Worm (Caenorhabditis elegans) whole organism, L4 larva: ENCODE measurements around the gene C17H12.12.

Experiments used
- F37D6.2 ChIP-seq: sonication (generic microtip); optimal IDR thresholded peaks from 2 replicates; lab custom pipeline; 2016; ENCODE audit warnings: mild to moderate bottlenecking, missing genetic modification characterization, missing compliant biosample characterization
- F44E2.7 ChIP-seq: fragments of 200-800 bp; sonication (Bioruptor generic); IDR thresholded peaks from 2 replicates; pipeline ENCODE4 v2.1.2; 2022; ENCODE audit warnings: missing genetic modification characterization, missing compliant biosample characterization
- F49E8.2 ChIP-seq: sonication (generic microtip); optimal IDR thresholded peaks from 2 replicates; lab custom pipeline; 2016; ENCODE audit warnings: missing compliant biosample characterization, mild to moderate bottlenecking, missing genetic modification characterization, borderline replicate concordance
- R02D3.7 ChIP-seq: fragments of 150-350 bp; sonication (generic microtip); optimal IDR thresholded peaks from 3 replicates; lab custom pipeline; 2014; ENCODE audit warnings: missing biosample characterization, missing genetic modification characterization
- T20F7.1 ChIP-seq: fragments of 200-800 bp; sonication (Bioruptor generic); optimal IDR thresholded peaks from 2 replicates; lab custom pipeline; 2018; ENCODE audit warnings: mild to moderate bottlenecking, missing genetic modification characterization, missing compliant biosample characterization
- Y5F2A.4 ChIP-seq: fragments of 200-800 bp; sonication (Bioruptor generic); optimal IDR thresholded peaks from 2 replicates; lab custom pipeline; 2018; ENCODE audit warnings: mild to moderate bottlenecking, missing genetic modification characterization, missing compliant biosample characterization
- ZK546.5 ChIP-seq, 2 experiments: sonication (generic microtip); optimal IDR thresholded peaks; 2 replicates each; lab custom pipeline; 2017; ENCODE audit warnings: missing biosample characterization in 2 of 2, missing genetic modification characterization in 2 of 2
- aha-1 ChIP-seq: fragments of 150-350 bp; peaks from one replicate; lab custom pipeline; 2014; ENCODE audit warnings: missing biosample characterization, missing genetic modification characterization
- aly-2 ChIP-seq: sonication (generic microtip); optimal IDR thresholded peaks from 2 replicates; lab custom pipeline; 2018; ENCODE audit warnings: missing biosample characterization, missing genetic modification characterization
- ama-1 ChIP-seq: fragments of 150-350 bp; optimal IDR thresholded peaks from 2 replicates; lab custom pipeline; 2014; ENCODE audit warnings: inconsistent platforms, mixed read lengths
- ceh-20 ChIP-seq: fragments of 200-800 bp; sonication (Bioruptor generic); IDR thresholded peaks from 2 replicates; pipeline ENCODE4 v1.3.6; 2022; ENCODE audit warnings: missing genetic modification reagents, missing genetic modification characterization, missing compliant biosample characterization
- ceh-28 ChIP-seq: fragments of 150-350 bp; optimal IDR thresholded peaks from 2 replicates; lab custom pipeline; 2014; ENCODE audit warnings: missing biosample characterization, missing genetic modification reagents, missing genetic modification characterization
- ceh-32 ChIP-seq: sonication (generic microtip); optimal IDR thresholded peaks from 2 replicates; lab custom pipeline; 2016; ENCODE audit warnings: mild to moderate bottlenecking, missing genetic modification characterization, missing compliant biosample characterization; ENCODE audit not compliant: poor library complexity
- ceh-62 ChIP-seq: sonication (generic microtip); optimal IDR thresholded peaks from 2 replicates; lab custom pipeline; 2017; ENCODE audit warnings: missing biosample characterization, missing genetic modification characterization
- ces-1 ChIP-seq: fragments of 150-350 bp; sonication (generic microtip); optimal IDR thresholded peaks from 4 replicates; lab custom pipeline; 2014; ENCODE audit warnings: missing biosample characterization, missing genetic modification reagents, missing genetic modification characterization
- daf-19 ChIP-seq: fragments of 200-800 bp; sonication (Bioruptor generic); conservative IDR thresholded peaks from 2 replicates; pipeline ENCODE4 v1.3.6; 2022; ENCODE audit warnings: missing genetic modification characterization, missing compliant biosample characterization
- daf-8 ChIP-seq: fragments of 200-800 bp; sonication (Bioruptor generic); IDR thresholded peaks from 2 replicates; pipeline ENCODE4 v1.3.6; 2022; ENCODE audit warnings: missing genetic modification characterization, missing compliant biosample characterization
- dmd-8 ChIP-seq: fragments of 200-800 bp; sonication (Bioruptor generic); IDR thresholded peaks from 2 replicates; pipeline ENCODE4 v1.3.6; 2022; ENCODE audit warnings: missing genetic modification characterization, missing compliant biosample characterization
- dmd-9 ChIP-seq: fragments of 200-800 bp; sonication (Bioruptor generic); IDR thresholded peaks from 2 replicates; pipeline ENCODE4 v1.3.6; 2022; ENCODE audit warnings: missing genetic modification reagents, missing genetic modification characterization, missing compliant biosample characterization
- dpl-1 ChIP-seq: fragments of 150-350 bp; optimal IDR thresholded peaks from 2 replicates; lab custom pipeline; 2014; ENCODE audit warnings: missing biosample characterization, missing genetic modification reagents, missing genetic modification characterization
- duxl-1 ChIP-seq: sonication (generic microtip); optimal IDR thresholded peaks from 2 replicates; lab custom pipeline; 2016; ENCODE audit warnings: mild to moderate bottlenecking, missing genetic modification characterization, moderate library complexity, missing compliant biosample characterization; ENCODE audit not compliant: poor library complexity
- egl-27 ChIP-seq: sonication (generic microtip); optimal IDR thresholded peaks from 3 replicates; lab custom pipeline; 2017; ENCODE audit warnings: missing biosample characterization, missing genetic modification reagents, missing genetic modification characterization
- fkh-10 ChIP-seq: fragments of 150-350 bp; optimal IDR thresholded peaks from 2 replicates; lab custom pipeline; 2014; ENCODE audit warnings: missing biosample characterization, missing genetic modification reagents, missing genetic modification characterization
- fos-1 ChIP-seq: fragments of 150-350 bp; optimal IDR thresholded peaks from 2 replicates; lab custom pipeline; 2014; ENCODE audit warnings: missing biosample characterization, missing genetic modification characterization
- hif-1 ChIP-seq, 2 experiments: sonication (generic microtip); optimal IDR thresholded peaks; 2 replicates each; lab custom pipeline; 2016 to 2017; ENCODE audit warnings: missing compliant biosample characterization in 2 of 2, missing genetic modification characterization in 2 of 2, missing genetic modification reagents in 2 of 2, missing genotype in 2 of 2, mild to moderate bottlenecking in 1 of 2
- hlh-11 ChIP-seq: fragments of 200-800 bp; sonication (Bioruptor generic); optimal IDR thresholded peaks from 2 replicates; lab custom pipeline; 2018; ENCODE audit warnings: mild to moderate bottlenecking, missing genetic modification characterization, missing compliant biosample characterization
- hlh-30 ChIP-seq: sonication (generic microtip); optimal IDR thresholded peaks from 2 replicates; lab custom pipeline; 2017; ENCODE audit warnings: antibody characterized with exemption, mild to moderate bottlenecking, missing genetic modification characterization, missing compliant biosample characterization; ENCODE audit not compliant: insufficient read depth
- lin-1 ChIP-seq: fragments of 200-800 bp; sonication (Bioruptor generic); IDR thresholded peaks from 2 replicates; pipeline ENCODE4 v1.3.6; 2022; ENCODE audit warnings: missing genetic modification reagents, missing genetic modification characterization, missing compliant biosample characterization
- madf-5 ChIP-seq, 2 experiments: fragments of 200-800 bp; sonication (Bioruptor generic); IDR thresholded peaks; 2 replicates each; pipeline ENCODE4 v1.3.6; 2022; ENCODE audit warnings: missing compliant biosample characterization in 2 of 2, missing genetic modification characterization in 2 of 2
- mdl-1 ChIP-seq, 2 experiments: fragments of 150-350 bp in 1 of 2; sonication (generic microtip) in 1 of 2; optimal IDR thresholded peaks; 2 replicates each; lab custom pipeline; 2014 to 2017; ENCODE audit warnings: missing biosample characterization in 2 of 2, missing genetic modification characterization in 2 of 2
- mdt-29 ChIP-seq: fragments of 200-800 bp; sonication (Bioruptor generic); IDR thresholded peaks from 2 replicates; pipeline ENCODE4 v1.3.6; 2022; ENCODE audit warnings: missing genetic modification reagents, missing genetic modification characterization, missing compliant biosample characterization
- mep-1 ChIP-seq: fragments of 150-350 bp; sonication (generic microtip); optimal IDR thresholded peaks from 3 replicates; lab custom pipeline; 2014; ENCODE audit warnings: missing biosample characterization, missing genetic modification characterization
- mxl-2 ChIP-seq: fragments of 200-800 bp; sonication (Bioruptor generic); conservative IDR thresholded peaks from 2 replicates; pipeline ENCODE4 v1.3.6; 2022; ENCODE audit warnings: missing genetic modification reagents, missing genetic modification characterization, missing compliant biosample characterization
- nhr-10 ChIP-seq: fragments of 150-350 bp; optimal IDR thresholded peaks from 2 replicates; lab custom pipeline; 2014; ENCODE audit warnings: missing biosample characterization, missing genetic modification characterization
- nhr-102 ChIP-seq: sonication (generic microtip); optimal IDR thresholded peaks from 2 replicates; lab custom pipeline; 2016; ENCODE audit warnings: mild to moderate bottlenecking, missing genetic modification characterization, moderate library complexity, missing compliant biosample characterization
- nhr-11 ChIP-seq: fragments of 150-350 bp; optimal IDR thresholded peaks from 2 replicates; lab custom pipeline; 2014; ENCODE audit warnings: missing biosample characterization, missing genetic modification characterization
- nhr-237 ChIP-seq: sonication (generic microtip); optimal IDR thresholded peaks from 2 replicates; lab custom pipeline; 2017; ENCODE audit warnings: missing biosample characterization, missing genetic modification characterization
- nhr-28 ChIP-seq: fragments of 150-350 bp; optimal IDR thresholded peaks from 2 replicates; lab custom pipeline; 2014; ENCODE audit warnings: missing biosample characterization, missing genetic modification characterization
- nhr-41 ChIP-seq: fragments of 200-800 bp; sonication (Bioruptor generic); IDR thresholded peaks from 2 replicates; pipeline ENCODE4 v1.3.6; 2022; ENCODE audit warnings: missing genetic modification reagents, missing genetic modification characterization, missing compliant biosample characterization
- nhr-6 ChIP-seq: fragments of 150-350 bp; optimal IDR thresholded peaks from 2 replicates; lab custom pipeline; 2014; ENCODE audit warnings: missing biosample characterization, missing genetic modification characterization
- nhr-76 ChIP-seq: fragments of 150-350 bp; optimal IDR thresholded peaks from 2 replicates; lab custom pipeline; 2014; ENCODE audit warnings: missing biosample characterization, missing genetic modification characterization
- pha-4 ChIP-seq, 2 experiments: fragments of 150-350 bp in 1 of 2; fragments of 200-800 bp in 1 of 2; sonication (Bioruptor generic) in 1 of 2; IDR thresholded peaks in 1 of 2; optimal IDR thresholded peaks in 1 of 2; 2 replicates each; pipeline versions ENCODE4 v1.3.6 to Lab custom; 2014 to 2022; ENCODE audit warnings: missing genetic modification characterization in 2 of 2, missing genetic modification reagents in 2 of 2, missing biosample characterization in 1 of 2, missing compliant biosample characterization in 1 of 2
- pqm-1 ChIP-seq: sonication (generic microtip); optimal IDR thresholded peaks from 2 replicates; lab custom pipeline; 2017; ENCODE audit warnings: missing biosample characterization, missing genetic modification characterization
- set-16 ChIP-seq: fragments of 200-800 bp; sonication (Bioruptor generic); IDR thresholded peaks from 2 replicates; pipeline ENCODE4 v1.3.6; 2022; ENCODE audit warnings: missing genetic modification reagents, missing genetic modification characterization, missing compliant biosample characterization
- skn-1 ChIP-seq: fragments of 150-350 bp; optimal IDR thresholded peaks from 2 replicates; lab custom pipeline; 2014; ENCODE audit warnings: missing biosample characterization, missing genetic modification characterization
- tag-97 ChIP-seq: fragments of 200-800 bp; sonication (Bioruptor generic); IDR thresholded peaks from 2 replicates; pipeline ENCODE4 v1.3.6; 2022; ENCODE audit warnings: missing genetic modification characterization, missing compliant biosample characterization
- tra-1 ChIP-seq: fragments of 200-800 bp; sonication (Bioruptor generic); IDR thresholded peaks from 2 replicates; pipeline ENCODE4 v1.3.6; 2022; ENCODE audit warnings: missing genetic modification reagents, missing genetic modification characterization, missing compliant biosample characterization
- unc-39 ChIP-seq: sonication (generic microtip); optimal IDR thresholded peaks from 2 replicates; lab custom pipeline; 2017; ENCODE audit warnings: missing biosample characterization, missing genetic modification characterization
- zag-1 ChIP-seq: fragments of 150-350 bp; optimal IDR thresholded peaks from 2 replicates; lab custom pipeline; 2014; ENCODE audit warnings: missing biosample characterization, missing genetic modification characterization
- zfp-2 ChIP-seq: sonication (generic microtip); optimal IDR thresholded peaks from 2 replicates; lab custom pipeline; 2016; ENCODE audit warnings: mild to moderate bottlenecking, missing genetic modification characterization, missing compliant biosample characterization
- ztf-7 ChIP-seq: fragments of 150-350 bp; optimal IDR thresholded peaks from 2 replicates; lab custom pipeline; 2014; ENCODE audit warnings: missing biosample characterization, missing genetic modification characterization

C17H12.12 gene

DNA sequence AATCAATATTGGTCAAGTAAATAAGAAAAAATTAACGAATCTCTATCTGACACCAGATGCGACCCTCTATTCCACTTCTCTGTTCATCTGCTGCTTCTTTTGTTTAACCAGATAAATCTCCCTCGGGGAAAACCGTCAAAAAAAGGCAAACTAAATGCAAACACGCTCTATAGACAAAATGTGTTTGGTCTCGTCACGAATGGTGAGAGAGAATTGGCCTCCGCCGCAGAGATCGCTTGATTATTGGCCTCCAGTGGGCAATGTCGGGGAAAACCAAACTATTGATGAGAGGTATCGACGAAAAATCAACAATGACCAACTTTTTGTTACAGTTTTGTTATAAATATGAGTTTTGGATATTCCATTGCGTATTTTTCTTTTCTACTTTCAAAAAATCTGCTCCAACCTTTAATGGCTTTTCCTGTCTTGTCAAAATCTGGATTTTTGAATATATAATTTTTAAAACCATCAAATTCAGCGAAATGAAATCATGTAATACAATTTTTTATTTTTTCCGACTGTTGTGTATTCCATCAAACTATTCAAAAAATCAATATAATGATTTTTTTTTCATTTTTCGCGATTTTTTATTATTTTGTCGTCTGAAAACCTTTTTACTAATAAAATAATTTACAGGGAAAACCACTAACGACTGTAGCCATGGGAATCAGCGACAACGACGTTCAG, 5.1 kb upstream of the C17H12.12 start, which contains the start of the genes C17H12.2 and vha-8 (continued):
- no peak for TF ChIP-seq tag-97 (GFP tag; lab: Robert Waterston, UW)
- TF ChIP-seq unc-39 (tag; lab: Kevin White, UChicago): no peak
- TF ChIP-seq fkh-10 (GFP tag; lab: Kevin White, UChicago): peak; percentile 64
- no peak for TF ChIP-seq nhr-237 (tag; lab: Kevin White, UChicago)
- peak; percentile 44 for TF ChIP-seq nhr-76 (tag; lab: Kevin White, UChicago)
- TF ChIP-seq fos-1: peak; percentile 2
- TF ChIP-seq daf-8 (GFP tag; lab: Robert Waterston, UW): no peak
- peak in 1 of 2 experiments; percentile 69 for TF ChIP-seq hif-1 (tag; optimal IDR thresholded peaks at IDR 0.05; lab: Kevin White, UChicago)
- peak; percentile 89 for TF ChIP-seq ama-1 (lab: Kevin White, UChicago)
- no peak for TF ChIP-seq egl-27 (tag; lab: Kevin White, UChicago)
- peak; percentile 90 for TF ChIP-seq pqm-1 (tag; lab: Kevin White, UChicago)
- TF ChIP-seq R02D3.7: no peak
- no peak for TF ChIP-seq Y5F2A.4 (GFP tag; lab: Kevin White, UChicago)
- no peak for TF ChIP-seq zag-1 (tag; lab: Kevin White, UChicago)
- TF ChIP-seq dmd-8 (GFP tag; lab: Robert Waterston, UW): no peak
- 0 out of 2 replicates have a peak, but pooled peaks have one; percentile 63 for TF ChIP-seq dmd-9 (GFP tag; lab: Robert Waterston, UW)
- TF ChIP-seq ces-1: peak; percentile 60
- TF ChIP-seq F44E2.7 (GFP tag; lab: Robert Waterston, UW): no peak
- TF ChIP-seq ceh-62 (tag; lab: Kevin White, UChicago): no peak
- peak; percentile 85 for TF ChIP-seq dpl-1 (GFP tag; lab: Kevin White, UChicago)
- TF ChIP-seq nhr-11: peak; percentile 95
- no peak for TF ChIP-seq F49E8.2 (tag; lab: Kevin White, UChicago)
- TF ChIP-seq hlh-30: peak; percentile 87
- no peak for TF ChIP-seq aly-2 (tag; lab: Kevin White, UChicago)
- TF ChIP-seq hlh-11 (tag; lab: Kevin White, UChicago): peak; percentile 91
- TF ChIP-seq zfp-2 (tag; lab: Kevin White, UChicago): peak; percentile 54
- TF ChIP-seq duxl-1 (tag; lab: Kevin White, UChicago): no peak
- peak; percentile 1 to 30 for TF ChIP-seq ZK546.5 (tag; optimal IDR thresholded peaks at IDR 0.05; lab: Kevin White, UChicago)
- TF ChIP-seq mdl-1 (tag; optimal IDR thresholded peaks at IDR 0.05; lab: Kevin White, UChicago): peak in 1 of 2 experiments; percentile 65
- TF ChIP-seq nhr-6 (tag; lab: Kevin White, UChicago): peak; percentile 83
- no peak for TF ChIP-seq daf-19 (GFP tag; lab: Robert Waterston, UW)
- peak; percentile 77 for TF ChIP-seq pha-4 (GFP tag; IDR thresholded peaks at IDR 0.05; lab: Robert Waterston, UW)
- TF ChIP-seq pha-4 (tag; optimal IDR thresholded peaks at IDR 0.05; lab: Kevin White, UChicago): peak; percentile 93
- peak; percentile 46 for TF ChIP-seq ztf-7
- peak; percentile 84 for TF ChIP-seq mdt-29 (GFP tag; lab: Robert Waterston, UW)
- no peak for TF ChIP-seq skn-1
- peak; percentile 95 for TF ChIP-seq nhr-28 (tag; lab: Kevin White, UChicago)
- no peak for TF ChIP-seq set-16 (GFP tag; lab: Robert Waterston, UW)
- TF ChIP-seq aha-1 (tag; lab: Kevin White, UChicago): peak; percentile 97
- peak; percentile 62 for TF ChIP-seq nhr-102
- TF ChIP-seq T20F7.1 (GFP tag; lab: Kevin White, UChicago): peak; percentile 85
- TF ChIP-seq nhr-10 (tag; lab: Kevin White, UChicago): no peak
- no peak for TF ChIP-seq madf-5 (GFP tag; IDR thresholded peaks at IDR 0.05; lab: Robert Waterston, UW)
- TF ChIP-seq nhr-41 (GFP tag; lab: Robert Waterston, UW): no peak
- no peak for TF ChIP-seq ceh-32
- TF ChIP-seq ceh-28 (tag; lab: Kevin White, UChicago): peak; percentile 54
- peak; percentile 68; the same call in 1 of the 2 replicates for TF ChIP-seq lin-1
- 0 out of 2 replicates have a peak, but pooled peaks have one; percentile 41 for TF ChIP-seq tra-1
- TF ChIP-seq ceh-20 (GFP tag; lab: Robert Waterston, UW): peak; percentile 92
- no peak for TF ChIP-seq mxl-2 (GFP tag; lab: Robert Waterston, UW)
- TF ChIP-seq mep-1 (tag; lab: Kevin White, UChicago): peak; percentile 97
- TF ChIP-seq F37D6.2 (tag; lab: Kevin White, UChicago): peak; percentile 56
